Worm (Caenorhabditis elegans) whole organism, L2 larva: ENCODE data around the gene F09E5.3.

Experiments used
- C34F6.9 ChIP-seq: fragments of 150-350 bp; optimal IDR thresholded peaks from 2 replicates; lab custom pipeline; 2014; ENCODE audit warnings: missing biosample characterization, missing genetic modification characterization
- R02D3.7 ChIP-seq: fragments of 150-350 bp; optimal IDR thresholded peaks from 2 replicates; lab custom pipeline; 2014; ENCODE audit warnings: missing biosample characterization, missing genetic modification characterization
- Y55F3AM.14 ChIP-seq: fragments of 200-800 bp; sonication (Bioruptor generic); optimal IDR thresholded peaks from 2 replicates; lab custom pipeline; 2018; ENCODE audit warnings: mild to moderate bottlenecking, missing genetic modification characterization, missing compliant biosample characterization
- aly-2 ChIP-seq: fragments of 150-350 bp; optimal IDR thresholded peaks from 2 replicates; lab custom pipeline; 2014; ENCODE audit warnings: missing biosample characterization, missing genetic modification characterization
- ama-1 ChIP-seq: fragments of 150-350 bp; optimal IDR thresholded peaks from 2 replicates; lab custom pipeline; 2018; ENCODE audit warnings: inconsistent platforms
- ceh-16 ChIP-seq: fragments of 150-350 bp; optimal IDR thresholded peaks from 2 replicates; lab custom pipeline; 2014; ENCODE audit warnings: missing biosample characterization, missing genetic modification characterization
- ceh-82 ChIP-seq: fragments of 150-350 bp; optimal IDR thresholded peaks from 2 replicates; lab custom pipeline; 2014; ENCODE audit warnings: missing biosample characterization, missing genetic modification characterization
- crh-2 ChIP-seq: sonication (generic microtip); optimal IDR thresholded peaks from 2 replicates; lab custom pipeline; 2017; ENCODE audit warnings: missing biosample characterization, missing genetic modification characterization
- egl-27 ChIP-seq: sonication (generic microtip); optimal IDR thresholded peaks from 3 replicates; lab custom pipeline; 2017; ENCODE audit warnings: missing biosample characterization, missing genetic modification reagents, missing genetic modification characterization
- elt-1 ChIP-seq: fragments of 150-350 bp; optimal IDR thresholded peaks from 2 replicates; lab custom pipeline; 2014; ENCODE audit warnings: missing biosample characterization, missing genetic modification characterization
- fos-1 ChIP-seq: fragments of 150-350 bp; optimal IDR thresholded peaks from 2 replicates; lab custom pipeline; 2014; ENCODE audit warnings: missing biosample characterization, missing genetic modification characterization
- gmeb-1 ChIP-seq: fragments of 150-350 bp; optimal IDR thresholded peaks from 2 replicates; lab custom pipeline; 2014; ENCODE audit warnings: missing biosample characterization, missing genetic modification characterization
- lin-11 ChIP-seq: fragments of 150-350 bp; sonication (generic microtip); optimal IDR thresholded peaks from 2 replicates; lab custom pipeline; 2014; ENCODE audit warnings: missing biosample characterization, missing genetic modification characterization, inconsistent platforms, mixed read lengths
- lin-13 ChIP-seq: fragments of 150-350 bp; optimal IDR thresholded peaks from 2 replicates; lab custom pipeline; 2014; ENCODE audit warnings: missing biosample characterization, missing genetic modification reagents, missing genetic modification characterization
- lsy-2 ChIP-seq, 2 experiments: fragments of 150-350 bp in 1 of 2; sonication (generic microtip) in 1 of 2; optimal IDR thresholded peaks; 2 replicates each; lab custom pipeline; 2014 to 2017; ENCODE audit warnings: missing biosample characterization in 2 of 2, missing genetic modification characterization in 2 of 2
- mbf-1 ChIP-seq: sonication (generic microtip); optimal IDR thresholded peaks from 2 replicates; lab custom pipeline; 2017; ENCODE audit warnings: missing biosample characterization, missing genetic modification characterization
- mdl-1 ChIP-seq, 2 experiments: fragments of 150-350 bp in 1 of 2; sonication (generic microtip) in 1 of 2; optimal IDR thresholded peaks; 2 replicates each; lab custom pipeline; 2017; ENCODE audit warnings: missing biosample characterization in 2 of 2, missing genetic modification characterization in 2 of 2
- nhr-10 ChIP-seq: sonication (generic microtip); optimal IDR thresholded peaks from 2 replicates; lab custom pipeline; 2017; ENCODE audit warnings: missing biosample characterization, missing genetic modification characterization
- nhr-11 ChIP-seq: fragments of 150-350 bp; optimal IDR thresholded peaks from 2 replicates; lab custom pipeline; 2014; ENCODE audit warnings: missing biosample characterization, missing genetic modification characterization
- nhr-12 ChIP-seq: fragments of 150-350 bp; optimal IDR thresholded peaks from 2 replicates; lab custom pipeline; 2014; ENCODE audit warnings: missing biosample characterization, missing genetic modification characterization
- nhr-129 ChIP-seq: fragments of 150-350 bp; optimal IDR thresholded peaks from 2 replicates; lab custom pipeline; 2014; ENCODE audit warnings: missing biosample characterization, missing genetic modification characterization
- nhr-25 ChIP-seq: fragments of 150-350 bp; sonication (generic microtip); optimal IDR thresholded peaks from 3 replicates; lab custom pipeline; 2014; ENCODE audit warnings: missing biosample characterization, missing genetic modification characterization
- nhr-6 ChIP-seq: fragments of 150-350 bp; optimal IDR thresholded peaks from 2 replicates; lab custom pipeline; 2014; ENCODE audit warnings: missing biosample characterization, missing genetic modification characterization
- peb-1 ChIP-seq: fragments of 150-350 bp; optimal IDR thresholded peaks from 2 replicates; lab custom pipeline; 2014; ENCODE audit warnings: missing biosample characterization, missing genetic modification characterization
- sem-4 ChIP-seq: fragments of 150-350 bp; optimal IDR thresholded peaks from 2 replicates; lab custom pipeline; 2014; ENCODE audit warnings: missing biosample characterization, missing genetic modification reagents, missing genetic modification characterization
- skn-1 ChIP-seq: sonication (generic microtip); optimal IDR thresholded peaks from 2 replicates; lab custom pipeline; 2017; ENCODE audit warnings: missing biosample characterization, missing genetic modification characterization
- sma-3 ChIP-seq: sonication (generic microtip); optimal IDR thresholded peaks from 2 replicates; lab custom pipeline; 2016; ENCODE audit warnings: missing genetic modification reagents, missing genetic modification characterization, missing compliant biosample characterization
- sma-9 ChIP-seq, 2 experiments: fragments of 150-350 bp in 1 of 2; sonication (generic microtip) in 1 of 2; optimal IDR thresholded peaks; 2 replicates each; lab custom pipeline; 2014 to 2016; ENCODE audit warnings: missing genetic modification characterization in 2 of 2, mild to moderate bottlenecking in 1 of 2, missing biosample characterization in 1 of 2, missing compliant biosample characterization in 1 of 2, missing genetic modification reagents in 1 of 2, moderate library complexity in 1 of 2
- unc-39 ChIP-seq: fragments of 150-350 bp; optimal IDR thresholded peaks from 2 replicates; lab custom pipeline; 2014; ENCODE audit warnings: missing biosample characterization, missing genetic modification characterization
- unc-62 ChIP-seq: fragments of 150-350 bp; optimal IDR thresholded peaks from 2 replicates; lab custom pipeline; 2014; ENCODE audit warnings: missing biosample characterization, missing genetic modification reagents, missing genetic modification characterization
- ztf-1 ChIP-seq: fragments of 200-800 bp; sonication (Bioruptor generic); conservative IDR thresholded peaks from 2 replicates; pipeline ENCODE4 v1.3.6; 2022; ENCODE audit warnings: missing genetic modification characterization, missing compliant biosample characterization
- ztf-4 ChIP-seq: fragments of 150-350 bp; optimal IDR thresholded peaks from 2 replicates; lab custom pipeline; 2014; ENCODE audit warnings: missing biosample characterization, missing genetic modification characterization

The F09E5.3 gene

ce11 chrII:5359252-5359651 is 14.5 kb upstream of the F09E5.3 start, which contains the start of gene sec-6:
Gene sec-6, plus strand, starts transcription at chrII:5359552.
- TF ChIP-seq mbf-1 (no peak), nhr-11 (tag; lab: Kevin White, UChicago) (no peak), ceh-82 (tag; lab: Kevin White, UChicago) (no peak)

ce11 chrII:5364516-5364915 is 9.3 kb upstream of the F09E5.3 start:
- TF ChIP-seq unc-39, result no peak
- TF ChIP-seq unc-62 (GFP tag; lab: Kevin White, UChicago), result no peak

ce11 chrII:5365645-5366044 is 8.2 kb upstream of the F09E5.3 start, which contains the start of gene F09E5.16:
Gene F09E5.16, minus strand, starts transcription at chrII:5365745.
- TF ChIP-seq nhr-12 (tag; lab: Kevin White, UChicago), result no peak
- no peak for TF ChIP-seq skn-1 (tag; lab: Kevin White, UChicago)
- TF ChIP-seq aly-2 (tag; lab: Kevin White, UChicago), result no peak
- TF ChIP-seq, all 48 proteins: peak for 0

ce11 chrII:5370641-5371040 is 3.2 kb upstream of the F09E5.3 start, which contains the start of gene F09E5.12:
Gene F09E5.12, minus strand, starts transcription at chrII:5370741.
- TF ChIP-seq lin-11 (no peak), mdl-1 (tag; optimal IDR thresholded peaks at IDR 0.05; lab: Kevin White, UChicago) (no peak), sma-9 (GFP tag; optimal IDR thresholded peaks at IDR 0.05; lab: Kevin White, UChicago) (no peak), sma-9 (tag; optimal IDR thresholded peaks at IDR 0.05; lab: Kevin White, UChicago) (no peak), ama-1 (no peak), nhr-6 (tag; lab: Kevin White, UChicago) (no peak), elt-1 (tag; lab: Kevin White, UChicago) (no peak), gmeb-1 (no peak), ceh-16 (no peak), nhr-129 (tag; lab: Kevin White, UChicago) (no peak), egl-27 (no peak), ceh-82 (tag; lab: Kevin White, UChicago) (no peak), Y55F3AM.14 (GFP tag; lab: Kevin White, UChicago) (no peak)

- TF ChIP-seq peb-1 (tag; lab: Kevin White, UChicago) (no peak), ztf-4 (tag; lab: Kevin White, UChicago) (no peak), nhr-10 (tag; lab: Kevin White, UChicago) (no peak), ama-1 (no peak), R02D3.7 (no peak), ztf-1 (GFP tag; lab: Robert Waterston, UW) (no peak), unc-62 (GFP tag; lab: Kevin White, UChicago) (no peak), nhr-11 (tag; lab: Kevin White, UChicago) (no peak)
Measured at ce11 chrII:5374967-5375366, 1.2 kb downstream of the F09E5.3 start, which contains the start of gene algn-2. Gene algn-2, plus strand, starts transcription at chrII:5375267.

ce11 chrII:5377467-5378238 is 3.9 kb downstream of the F09E5.3 start, which contains the start of gene prdx-2:
Gene prdx-2, plus strand, starts transcription at chrII:5378195.
- TF ChIP-seq nhr-10 (tag; lab: Kevin White, UChicago) (no peak), elt-1 (tag; lab: Kevin White, UChicago) (no peak), lin-11 (peak; percentile 16), lsy-2 (tag; optimal IDR thresholded peaks at IDR 0.05; lab: Kevin White, UChicago) (peak in 1 of 2 experiments; percentile 16), mbf-1 (no peak)

- peak; percentile 49 for TF ChIP-seq nhr-129 (tag; lab: Kevin White, UChicago)
- TF ChIP-seq sem-4 (tag; lab: Kevin White, UChicago), result no peak
- peak; percentile 28 for TF ChIP-seq crh-2 (tag; lab: Kevin White, UChicago)
- peak; percentile 5 for TF ChIP-seq nhr-25
- peak; percentile 8 for TF ChIP-seq fos-1 (tag; lab: Kevin White, UChicago)
- no peak for TF ChIP-seq lin-13
- TF ChIP-seq nhr-11 (tag; lab: Kevin White, UChicago), result no peak
- TF ChIP-seq sma-9 (GFP tag; optimal IDR thresholded peaks at IDR 0.05; lab: Kevin White, UChicago), result peak; percentile 33
- no peak for TF ChIP-seq sma-9 (tag; optimal IDR thresholded peaks at IDR 0.05; lab: Kevin White, UChicago)
- TF ChIP-seq sma-3 (GFP tag; lab: Kevin White, UChicago), result no peak
- TF ChIP-seq ceh-82 (tag; lab: Kevin White, UChicago), result no peak
- no peak for TF ChIP-seq C34F6.9 (tag; lab: Kevin White, UChicago)
- TF ChIP-seq, all 48 proteins: peak for 5
Measured at ce11 chrII:5378239-5378521, 4.4 kb downstream of the F09E5.3 start.
